Fruit fly (Drosophila melanogaster) Kc167 (cell line): ENCODE results near the gene CG6770.

Experiments
- Myc ChIP-seq: fragments of >200 bp; optimal IDR thresholded peaks from 2 replicates; lab custom pipeline; 2017; ENCODE audit warnings: missing external identifiers
- Sin3A ChIP-seq: fragments of >200 bp; optimal IDR thresholded peaks from 2 replicates; lab custom pipeline; 2018; ENCODE audit warnings: missing external identifiers
- h ChIP-seq: fragments of >200 bp; optimal IDR thresholded peaks from 3 replicates; lab custom pipeline; 2018; ENCODE audit warnings: missing external identifiers
- insv ChIP-seq: fragments of >200 bp; optimal IDR thresholded peaks from 3 replicates; lab custom pipeline; 2018; ENCODE audit warnings: missing external identifiers
- ttk ChIP-seq: sonication (Bioruptor generic); optimal IDR thresholded peaks from 2 replicates; lab custom pipeline; 2017; ENCODE audit warnings: missing external identifiers

DNA sequence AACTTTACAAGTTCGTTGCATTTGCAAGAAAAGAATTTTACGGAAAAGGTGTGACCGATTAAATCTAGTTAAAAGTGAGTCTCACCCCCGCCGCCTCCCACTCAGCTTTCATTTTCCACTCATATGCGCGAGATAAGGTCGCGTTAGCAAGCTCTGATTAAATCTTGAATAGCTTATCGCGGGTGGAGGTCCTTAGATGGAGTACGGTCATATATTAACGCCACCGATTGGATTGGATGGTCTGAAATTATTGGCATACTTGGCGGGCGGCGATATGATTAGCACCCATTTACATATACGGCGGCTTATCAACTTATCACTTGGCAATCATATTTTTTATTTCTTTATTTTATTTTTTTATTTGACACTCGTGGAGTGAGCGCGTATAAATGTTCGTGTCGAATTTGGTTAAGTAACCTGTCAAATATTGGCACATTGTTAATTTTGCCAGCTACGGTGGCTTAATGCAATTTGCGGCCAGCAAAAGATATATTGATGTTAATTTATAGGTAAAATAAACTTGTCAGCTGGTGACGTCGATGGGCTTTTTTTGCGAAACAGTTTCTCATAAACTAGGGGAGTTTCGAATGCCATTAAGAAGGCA is 16.2 kb downstream of the CG6770 start:
- no peak for TF ChIP-seq insv (lab: Kevin White, UChicago)
- TF ChIP-seq h (lab: Kevin White, UChicago), result no peak
- no peak for TF ChIP-seq ttk (lab: Kevin White, UChicago)
- no peak for TF ChIP-seq Myc (lab: Kevin White, UChicago)
- no peak for TF ChIP-seq Sin3A (lab: Kevin White, UChicago)
